Worm (Caenorhabditis elegans): ENCODE results near the gene D1054.3.
A peak's percentile ranks its signal among the peaks of the same experiment; 100 is the strongest.

The D1054.3 gene

DNA sequence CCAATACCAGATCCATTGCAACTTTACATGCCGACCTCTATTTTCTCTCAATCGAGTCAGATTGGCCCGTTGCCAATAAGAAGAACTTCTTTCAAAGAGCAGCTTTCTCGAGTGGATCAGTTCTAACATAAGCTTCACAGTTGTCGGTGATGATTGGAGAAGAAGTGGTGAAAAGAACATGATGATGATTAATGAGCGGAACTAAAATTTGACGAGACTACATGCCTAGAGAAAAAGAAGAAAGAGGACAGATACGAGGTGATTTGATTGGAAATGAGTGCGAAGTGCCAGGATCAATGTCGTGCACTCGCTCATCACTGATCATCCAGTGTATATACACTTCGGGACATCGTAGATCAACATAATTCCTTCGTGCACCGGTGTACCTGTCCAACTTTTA lies 43.6 kb upstream of the D1054.3 start:
- TF ChIP-seq gmeb-1 (tag; optimal IDR thresholded peaks at IDR 0.05), result no peak
- no peak for TF ChIP-seq nhr-237 (tag; optimal IDR thresholded peaks at IDR 0.05)
- TF ChIP-seq elt-1 (tag; optimal IDR thresholded peaks at IDR 0.05), result no peak
- no peak for TF ChIP-seq zag-1 (tag; optimal IDR thresholded peaks at IDR 0.05)
- no peak for TF ChIP-seq ZK546.5 (tag; optimal IDR thresholded peaks at IDR 0.05)
- no peak for TF ChIP-seq aly-2 (tag; optimal IDR thresholded peaks at IDR 0.05)
- TF ChIP-seq nhr-23 (tag; optimal IDR thresholded peaks at IDR 0.05), result no peak
- TF ChIP-seq lin-13 (GFP tag; optimal IDR thresholded peaks at IDR 0.05), result no peak
- peak; percentile 87 for TF ChIP-seq F13H6.1 (tag; optimal IDR thresholded peaks at IDR 0.05)
- no peak for TF ChIP-seq nhr-11 (tag; optimal IDR thresholded peaks at IDR 0.05)
- TF ChIP-seq nhr-6 (tag; optimal IDR thresholded peaks at IDR 0.05), result peak; percentile 15
- no peak for TF ChIP-seq ztf-4 (tag; optimal IDR thresholded peaks at IDR 0.05)
- peak; percentile 27 for TF ChIP-seq C34F6.9 (tag; optimal IDR thresholded peaks at IDR 0.05)
- peak; percentile 94 for TF ChIP-seq sma-9 (GFP tag; optimal IDR thresholded peaks at IDR 0.05)
- peak; percentile 65 for TF ChIP-seq sma-9 (tag; optimal IDR thresholded peaks at IDR 0.05)
- peak; percentile 79 for TF ChIP-seq sem-4 (tag; optimal IDR thresholded peaks at IDR 0.05)
- no peak for TF ChIP-seq nhr-12 (tag; optimal IDR thresholded peaks at IDR 0.05)
- TF ChIP-seq skn-1 (tag; optimal IDR thresholded peaks at IDR 0.05), result no peak
- peak; percentile 73 for TF ChIP-seq egl-27 (tag; optimal IDR thresholded peaks at IDR 0.05)
- TF ChIP-seq sma-3 (GFP tag; optimal IDR thresholded peaks at IDR 0.05), result no peak
- TF ChIP-seq ama-1 (optimal IDR thresholded peaks at IDR 0.05), result no peak
- TF ChIP-seq Y55F3AM.14 (GFP tag; optimal IDR thresholded peaks at IDR 0.05), result no peak
- TF ChIP-seq snpc-4 (tag; optimal IDR thresholded peaks at IDR 0.05), result no peak
- TF ChIP-seq unc-62 (GFP tag; optimal IDR thresholded peaks at IDR 0.05), result peak; percentile 70
- no peak for TF ChIP-seq unc-39 (tag; optimal IDR thresholded peaks at IDR 0.05)
- TF ChIP-seq nhr-21 (tag; optimal IDR thresholded peaks at IDR 0.05), result peak; percentile 44
- no peak for TF ChIP-seq lin-39 (tag; optimal IDR thresholded peaks at IDR 0.05)
- no peak for TF ChIP-seq ceh-82 (tag; optimal IDR thresholded peaks at IDR 0.05)
- TF ChIP-seq ztf-1 (GFP tag; conservative IDR thresholded peaks at IDR 0.05), result no peak
- TF ChIP-seq lsy-2 (tag; optimal IDR thresholded peaks at IDR 0.05), result peak in 1 of 2 experiments; percentile 66
- TF ChIP-seq fos-1 (tag; optimal IDR thresholded peaks at IDR 0.05), result peak; percentile 1
- no peak for TF ChIP-seq alr-1 (tag; optimal IDR thresholded peaks at IDR 0.05)
- peak; percentile 65 for TF ChIP-seq nhr-129 (tag; optimal IDR thresholded peaks at IDR 0.05)
- TF ChIP-seq mbf-1 (tag; optimal IDR thresholded peaks at IDR 0.05), result no peak
- no peak for TF ChIP-seq ceh-16 (tag; optimal IDR thresholded peaks at IDR 0.05)
- TF ChIP-seq R02D3.7 (tag; optimal IDR thresholded peaks at IDR 0.05), result no peak
- no peak for TF ChIP-seq nhr-77 (tag; optimal IDR thresholded peaks at IDR 0.05)
- TF ChIP-seq mab-5 (tag; optimal IDR thresholded peaks at IDR 0.05), result peak; percentile 83
- no peak for TF ChIP-seq lin-11 (tag; optimal IDR thresholded peaks at IDR 0.05)
- no peak for TF ChIP-seq nhr-10 (tag; optimal IDR thresholded peaks at IDR 0.05)
- TF ChIP-seq elt-3 (tag; optimal IDR thresholded peaks at IDR 0.05), result no peak
- no peak for TF ChIP-seq dmd-4 (tag; optimal IDR thresholded peaks at IDR 0.05)
- TF ChIP-seq nhr-25 (tag; optimal IDR thresholded peaks at IDR 0.05), result no peak

DNA sequence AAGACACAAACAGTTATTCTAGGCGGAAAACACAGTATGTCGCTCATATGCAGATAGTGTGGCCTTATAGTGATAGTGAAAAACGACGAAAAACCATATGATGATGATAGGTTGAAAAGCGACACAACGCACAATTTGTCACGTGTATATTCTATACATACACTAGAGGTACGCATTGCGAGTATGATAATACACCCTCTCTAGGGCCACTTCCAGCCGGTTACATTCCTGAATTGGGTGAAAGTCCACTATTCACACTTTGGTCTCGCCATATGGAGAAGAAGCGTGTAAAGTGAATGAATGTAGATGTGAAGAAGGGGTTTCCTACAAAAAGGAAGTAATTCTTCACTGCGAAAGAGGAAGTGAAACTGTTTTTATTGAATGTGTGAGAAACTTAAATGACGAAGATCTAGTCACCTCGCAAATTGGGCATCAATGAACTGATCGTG lies 41.8 kb upstream of the D1054.3 start:
- peak; percentile 34 for TF ChIP-seq gmeb-1 (tag; optimal IDR thresholded peaks at IDR 0.05)
- TF ChIP-seq nhr-25 (tag; optimal IDR thresholded peaks at IDR 0.05), result peak; percentile 75
- TF ChIP-seq egl-27 (tag; optimal IDR thresholded peaks at IDR 0.05), result peak; percentile 74
- TF ChIP-seq nhr-237 (tag; optimal IDR thresholded peaks at IDR 0.05), result no peak
- TF ChIP-seq unc-39 (tag; optimal IDR thresholded peaks at IDR 0.05), result no peak
- TF ChIP-seq lsy-2 (tag; optimal IDR thresholded peaks at IDR 0.05), result peak in 1 of 2 experiments; percentile 17
- no peak for TF ChIP-seq ztf-1 (GFP tag; conservative IDR thresholded peaks at IDR 0.05)
- TF ChIP-seq zag-1 (tag; optimal IDR thresholded peaks at IDR 0.05), result no peak
- no peak for TF ChIP-seq nhr-23 (tag; optimal IDR thresholded peaks at IDR 0.05)
- no peak for TF ChIP-seq ceh-82 (tag; optimal IDR thresholded peaks at IDR 0.05)
- TF ChIP-seq snpc-4 (tag; optimal IDR thresholded peaks at IDR 0.05), result no peak
- no peak for TF ChIP-seq nhr-11 (tag; optimal IDR thresholded peaks at IDR 0.05)
- TF ChIP-seq mdl-1 (tag; optimal IDR thresholded peaks at IDR 0.05), result peak in 1 of 2 experiments; percentile 56
- TF ChIP-seq R02D3.7 (tag; optimal IDR thresholded peaks at IDR 0.05), result no peak
- TF ChIP-seq fos-1 (tag; optimal IDR thresholded peaks at IDR 0.05), result peak; percentile 23
- peak; percentile 25 for TF ChIP-seq nhr-21 (tag; optimal IDR thresholded peaks at IDR 0.05)
- peak; percentile 72 for TF ChIP-seq sma-3 (GFP tag; optimal IDR thresholded peaks at IDR 0.05)
- no peak for TF ChIP-seq mab-5 (tag; optimal IDR thresholded peaks at IDR 0.05)
- TF ChIP-seq alr-1 (tag; optimal IDR thresholded peaks at IDR 0.05), result no peak
- peak; percentile 61 for TF ChIP-seq crh-2 (tag; optimal IDR thresholded peaks at IDR 0.05)
- no peak for TF ChIP-seq ztf-11 (tag; optimal IDR thresholded peaks at IDR 0.05)
- peak; percentile 46 for TF ChIP-seq blmp-1 (tag; optimal IDR thresholded peaks at IDR 0.05; ENCODE audit: insufficient read depth)
- no peak for TF ChIP-seq ceh-16 (tag; optimal IDR thresholded peaks at IDR 0.05)
- no peak for TF ChIP-seq ztf-4 (tag; optimal IDR thresholded peaks at IDR 0.05)
- peak; percentile 71 for TF ChIP-seq nhr-129 (tag; optimal IDR thresholded peaks at IDR 0.05)
- peak; percentile 78 for TF ChIP-seq Y55F3AM.14 (GFP tag; optimal IDR thresholded peaks at IDR 0.05)
- TF ChIP-seq elt-1 (tag; optimal IDR thresholded peaks at IDR 0.05), result no peak
- peak; percentile 60 for TF ChIP-seq F13H6.1 (tag; optimal IDR thresholded peaks at IDR 0.05)
- peak; percentile 93 for TF ChIP-seq sma-9 (GFP tag; optimal IDR thresholded peaks at IDR 0.05)
- TF ChIP-seq sma-9 (tag; optimal IDR thresholded peaks at IDR 0.05), result no peak
